Worm (Caenorhabditis elegans): ENCODE measurements around the gene F56D2.5.

DNA sequence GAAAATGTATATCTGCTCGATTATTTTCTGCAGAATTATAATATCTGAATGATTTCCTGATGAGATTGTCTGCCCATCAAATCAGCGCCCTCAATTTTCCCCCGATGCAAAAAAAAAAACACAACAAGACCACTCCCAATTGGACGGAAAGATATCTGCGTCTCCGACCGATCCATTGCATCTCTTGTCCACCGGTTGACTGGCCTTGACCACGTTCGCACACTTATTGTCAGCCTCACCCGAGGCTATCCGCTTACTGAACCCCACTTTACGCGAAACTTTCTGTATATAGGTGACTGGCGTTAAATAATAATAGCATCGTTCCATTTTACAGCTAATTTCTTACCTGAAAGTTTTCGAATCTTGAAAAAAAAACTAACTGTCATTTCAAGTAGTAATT, 13.1 kb upstream of the F56D2.5 start:
- TF ChIP-seq xnd-1 (tag; optimal IDR thresholded peaks at IDR 0.05) (no peak), tbx-9 (tag; optimal IDR thresholded peaks at IDR 0.05; ENCODE audit: borderline replicate concordance) (no peak), Y53F4B.3 (GFP tag; IDR thresholded peaks at IDR 0.05) (no peak), ama-1 (optimal IDR thresholded peaks at IDR 0.05) (peak; percentile 48), ama-1 (GFP tag; optimal IDR thresholded peaks at IDR 0.05) (no peak), pha-4 (tag; optimal IDR thresholded peaks at IDR 0.05) (no peak), lin-26 (GFP tag; IDR thresholded peaks at IDR 0.05) (no peak), rec-8 (tag; optimal IDR thresholded peaks at IDR 0.05) (no peak), lin-54 (GFP tag; optimal IDR thresholded peaks at IDR 0.05) (no peak), dpff-1 (tag; optimal IDR thresholded peaks at IDR 0.05) (no peak), let-607 (tag; optimal IDR thresholded peaks at IDR 0.05) (no peak)

All from whole organism, young adult.